Fruit fly (Drosophila melanogaster): ENCODE results near the gene CG18223.

Gene CG18223

dm6 chr3L:18896297-18896863 lies 23.7 kb downstream of the CG18223 start (continued):
- TF ChIP-seq hb (GFP tag; IDR thresholded peaks at IDR 0.05; ENCODE audit: partially characterized antibody) (0 out of 3 replicates have a peak, but pooled peaks have one; percentile 30), pros (GFP tag; optimal IDR thresholded peaks at IDR 0.05) (peak; percentile 8), sr (GFP tag; IDR thresholded peaks at IDR 0.05) (peak; percentile 65; the same call in 2 of the 3 replicates), Bdp1 (GFP tag; optimal IDR thresholded peaks at IDR 0.05) (peak; percentile 81), bbx (GFP tag; IDR thresholded peaks at IDR 0.05; ENCODE audit: partially characterized antibody) (peak; percentile 49), Bgb (GFP tag; IDR thresholded peaks at IDR 0.05; ENCODE audit: partially characterized antibody) (peak; percentile 47; the same call in 1 of the 2 replicates), Camta (GFP tag; optimal IDR thresholded peaks at IDR 0.05) (no peak), CG15269 (tag; optimal IDR thresholded peaks at IDR 0.05) (no peak), CG8924 (tag; optimal IDR thresholded peaks at IDR 0.05) (no peak), sd (tag; optimal IDR thresholded peaks at IDR 0.05) (no peak), CG8388 (GFP tag; optimal IDR thresholded peaks at IDR 0.05) (no peak), CG9932 (GFP tag; IDR thresholded peaks at IDR 0.05) (no peak)

dm6 chr3L:18895079-18895478 lies 25.0 kb downstream of the CG18223 start:
- no peak for TF ChIP-seq Mrtf (GFP tag; IDR thresholded peaks at IDR 0.05)
- TF ChIP-seq grau (tag; optimal IDR thresholded peaks at IDR 0.05) = no peak
- no peak for TF ChIP-seq nmo (GFP tag; optimal IDR thresholded peaks at IDR 0.05)
- TF ChIP-seq CG14441 (GFP tag; IDR thresholded peaks at IDR 0.05) = no peak
- TF ChIP-seq Spps (tag; optimal IDR thresholded peaks at IDR 0.05) = no peak
- no peak for TF ChIP-seq zen2 (GFP tag; IDR thresholded peaks at IDR 0.05; ENCODE audit: partially characterized antibody)
- no peak for TF ChIP-seq CG8924 (tag; optimal IDR thresholded peaks at IDR 0.05)
- TF ChIP-seq sens (GFP tag) = peak; percentile 52
- TF ChIP-seq eve (GFP tag; optimal IDR thresholded peaks at IDR 0.05) = no peak
- TF ChIP-seq Usf (GFP tag; optimal IDR thresholded peaks at IDR 0.05) = no peak
- no peak for TF ChIP-seq fd3F (GFP tag; optimal IDR thresholded peaks at IDR 0.05)
- TF ChIP-seq CG12236 (GFP tag; optimal IDR thresholded peaks at IDR 0.05) = no peak
- TF ChIP-seq CG10147 (GFP tag; optimal IDR thresholded peaks at IDR 0.05) = no peak
- peak; percentile 40 for TF ChIP-seq abd-A (tag; optimal IDR thresholded peaks at IDR 0.05)
- no peak for TF ChIP-seq Sox100B (GFP tag; optimal IDR thresholded peaks at IDR 0.05)
- no peak for TF ChIP-seq Dll (GFP tag; IDR thresholded peaks at IDR 0.05; ENCODE audit: partially characterized antibody)
- TF ChIP-seq CG17186 (GFP tag; optimal IDR thresholded peaks at IDR 0.05) = no peak
- TF ChIP-seq Optix (GFP tag; IDR thresholded peaks at IDR 0.05) = no peak
- TF ChIP-seq CG5245 (GFP tag; optimal IDR thresholded peaks at IDR 0.05) = no peak
- TF ChIP-seq so (GFP tag; IDR thresholded peaks at IDR 0.05) = 0 out of 3 replicates have a peak, but pooled peaks have one; percentile 22
- TF ChIP-seq cad (GFP tag; optimal IDR thresholded peaks at IDR 0.05) = no peak
- TF ChIP-seq Atf3 (GFP tag; optimal IDR thresholded peaks at IDR 0.05) = no peak
- TF ChIP-seq CG34376 (GFP tag; optimal IDR thresholded peaks at IDR 0.05) = peak; percentile 71
- TF ChIP-seq NC2β (GFP tag; optimal IDR thresholded peaks at IDR 0.05) = no peak
- no peak for TF ChIP-seq ab (GFP tag; optimal IDR thresholded peaks at IDR 0.05)
- no peak for TF ChIP-seq CG4854 (GFP tag; optimal IDR thresholded peaks at IDR 0.05)
- no peak for TF ChIP-seq sna (GFP tag; IDR thresholded peaks at IDR 0.05; ENCODE audit: partially characterized antibody)
- TF ChIP-seq pb (GFP tag; optimal IDR thresholded peaks at IDR 0.05) = no peak
- TF ChIP-seq tna (GFP tag; IDR thresholded peaks at IDR 0.05; ENCODE audit: partially characterized antibody) = no peak
- TF ChIP-seq CG3847 (GFP tag; IDR thresholded peaks at IDR 0.05) = no peak
- TF ChIP-seq ato (GFP tag; IDR thresholded peaks at IDR 0.05; ENCODE audit: partially characterized antibody) = no peak
- TF ChIP-seq CG17912 (GFP tag; optimal IDR thresholded peaks at IDR 0.05) = no peak
- TF ChIP-seq Fer1 (GFP tag; optimal IDR thresholded peaks at IDR 0.05) = peak; percentile 15
- no peak for TF ChIP-seq CG9609 (GFP tag; optimal IDR thresholded peaks at IDR 0.05)
- TF ChIP-seq ind (GFP tag; optimal IDR thresholded peaks at IDR 0.05) = no peak
- TF ChIP-seq Dp (GFP tag; optimal IDR thresholded peaks at IDR 0.05) = no peak
- TF ChIP-seq CG9876 (GFP tag; optimal IDR thresholded peaks at IDR 0.05) = no peak
- no peak for TF ChIP-seq CG18262 (tag; optimal IDR thresholded peaks at IDR 0.05)
- TF ChIP-seq NFAT (GFP tag; IDR thresholded peaks at IDR 0.05) = no peak
